Worm (Caenorhabditis elegans) whole organism, L1 larva: ENCODE results near the gene wrt-5.

Experiments used
- F16B12.6 ChIP-seq: fragments of 150-350 bp; optimal IDR thresholded peaks from 2 replicates; lab custom pipeline; 2014; ENCODE audit warnings: missing biosample characterization, missing genetic modification characterization
- ces-1 ChIP-seq: fragments of 150-350 bp; optimal IDR thresholded peaks from 2 replicates; lab custom pipeline; 2014; ENCODE audit warnings: missing biosample characterization, missing genetic modification reagents, missing genetic modification characterization
- efl-3 ChIP-seq: fragments of 200-800 bp; sonication (Bioruptor generic); optimal IDR thresholded peaks from 2 replicates; lab custom pipeline; 2018; ENCODE audit warnings: mild to moderate bottlenecking, missing genetic modification characterization, missing compliant biosample characterization
- lin-39 ChIP-seq: fragments of 150-350 bp; optimal IDR thresholded peaks from 2 replicates; lab custom pipeline; 2014; ENCODE audit warnings: missing biosample characterization, missing genetic modification reagents, missing genetic modification characterization
- mdl-1 ChIP-seq, 2 experiments: fragments of 150-350 bp; optimal IDR thresholded peaks; 2 replicates each; lab custom pipeline; 2014 to 2017; ENCODE audit warnings: missing biosample characterization in 2 of 2, missing genetic modification characterization in 2 of 2, inconsistent platforms in 1 of 2
- pag-3 ChIP-seq: sonication (generic microtip); optimal IDR thresholded peaks from 2 replicates; lab custom pipeline; 2017; ENCODE audit warnings: missing genetic modification characterization, mild to moderate bottlenecking, missing compliant biosample characterization, antibody characterized with exemption, borderline replicate concordance; ENCODE audit not compliant: insufficient read depth
- skn-1 ChIP-seq: fragments of 150-350 bp; optimal IDR thresholded peaks from 2 replicates; lab custom pipeline; 2014; ENCODE audit warnings: missing biosample characterization, missing genetic modification characterization
- swsn-7 ChIP-seq: sonication (generic microtip); optimal IDR thresholded peaks from 2 replicates; lab custom pipeline; 2016; ENCODE audit warnings: missing genetic modification characterization, missing compliant biosample characterization
- unc-130 ChIP-seq: fragments of 150-350 bp; optimal IDR thresholded peaks from 2 replicates; lab custom pipeline; 2017; ENCODE audit warnings: missing biosample characterization, missing genetic modification characterization, inconsistent platforms
- unc-62 ChIP-seq: fragments of 150-350 bp; optimal IDR thresholded peaks from 2 replicates; lab custom pipeline; 2014; ENCODE audit warnings: missing biosample characterization, missing genetic modification reagents, missing genetic modification characterization

ce11 chrIV:4047628-4048027 lies 3.8 kb downstream of the wrt-5 start:
- TF ChIP-seq mdl-1 (tag; optimal IDR thresholded peaks at IDR 0.05; lab: Kevin White, UChicago), result no peak
- TF ChIP-seq unc-130 (tag; lab: Kevin White, UChicago), result no peak
- TF ChIP-seq pag-3 (tag; lab: Kevin White, UChicago), result no peak
- no peak for TF ChIP-seq ces-1
- TF ChIP-seq swsn-7, result no peak
- TF ChIP-seq efl-3, result no peak
- TF ChIP-seq unc-62 (GFP tag; lab: Kevin White, UChicago), result no peak
- no peak for TF ChIP-seq lin-39
- TF ChIP-seq F16B12.6 (tag; lab: Kevin White, UChicago), result no peak
- no peak for TF ChIP-seq skn-1 (tag; lab: Kevin White, UChicago)
